Fruit fly (Drosophila melanogaster): Measurements from ENCODE around the gene Proc.

The Proc gene

DNA sequence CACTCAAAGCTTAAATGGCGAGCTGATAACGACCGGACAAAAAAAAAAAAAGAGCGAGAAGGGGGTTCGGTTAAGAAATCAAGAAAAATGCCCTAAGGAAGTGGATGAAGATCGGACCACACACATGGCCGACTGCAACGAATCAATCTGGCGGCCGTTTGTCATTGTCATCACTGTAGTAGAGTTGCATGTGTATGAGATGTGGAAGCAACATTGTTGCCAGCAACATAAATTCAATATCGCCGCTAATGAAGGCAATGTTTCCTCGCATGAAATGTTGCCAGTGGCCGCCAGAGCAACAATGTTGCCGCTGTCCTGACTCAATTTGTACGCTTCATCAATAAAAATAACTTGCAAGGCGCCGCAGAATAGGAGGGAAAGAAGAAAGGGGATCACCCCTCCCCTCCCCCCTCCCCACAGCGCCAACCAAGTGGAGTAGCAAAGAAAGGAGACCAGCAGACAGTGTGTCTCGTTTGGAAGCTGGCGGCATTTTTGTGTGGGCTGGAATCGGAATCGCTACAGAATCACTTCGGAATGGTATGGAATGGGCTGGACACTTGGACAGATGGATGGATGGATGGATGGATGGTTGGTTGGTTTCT is 43.8 kb upstream of the Proc start (continued):
- TF ChIP-seq CG2199 (GFP tag; IDR thresholded peaks at IDR 0.05) (peak; percentile 66; the same call in 1 of the 3 replicates), CG6654 (GFP tag; optimal IDR thresholded peaks at IDR 0.05) (no peak), Dp (GFP tag; optimal IDR thresholded peaks at IDR 0.05) (no peak), zfh1 (GFP tag; IDR thresholded peaks at IDR 0.05) (0 out of 3 replicates have a peak, but pooled peaks have one; percentile 23), maf-S (GFP tag; optimal IDR thresholded peaks at IDR 0.05) (no peak), Hr39 (optimal IDR thresholded peaks at IDR 0.05) (peak; percentile 77), Tbp (GFP tag; optimal IDR thresholded peaks at IDR 0.05) (no peak), Hand (GFP tag; optimal IDR thresholded peaks at IDR 0.05) (no peak), CG8359 (GFP tag; optimal IDR thresholded peaks at IDR 0.05; ENCODE audit: borderline replicate concordance) (no peak), Adf1 (GFP tag; IDR thresholded peaks at IDR 0.05) (no peak), NC2β (GFP tag; optimal IDR thresholded peaks at IDR 0.05) (no peak), CG9609 (GFP tag; optimal IDR thresholded peaks at IDR 0.05) (no peak), Med (GFP tag) (peak; percentile 9), Max (GFP tag; optimal IDR thresholded peaks at IDR 0.05) (no peak), hkb (optimal IDR thresholded peaks at IDR 0.05) (no peak), hkb (GFP tag; IDR thresholded peaks at IDR 0.05) (0 out of 2 replicates have a peak, but pooled peaks have one; percentile 11), CG2129 (GFP tag; IDR thresholded peaks at IDR 0.05; ENCODE audit: partially characterized antibody) (no peak), mld (GFP tag; IDR thresholded peaks at IDR 0.05; ENCODE audit: partially characterized antibody) (no peak), grau (tag; optimal IDR thresholded peaks at IDR 0.05) (peak; percentile 55), fd64A (GFP tag; optimal IDR thresholded peaks at IDR 0.05) (no peak), fu2 (GFP tag; optimal IDR thresholded peaks at IDR 0.05) (no peak), crol (GFP tag; IDR thresholded peaks at IDR 0.05) (peak; percentile 68), CG11695 (GFP tag; IDR thresholded peaks at IDR 0.05) (0 out of 3 replicates have a peak, but pooled peaks have one; percentile 10), CG12744 (GFP tag; optimal IDR thresholded peaks at IDR 0.05) (no peak), repo (GFP tag; optimal IDR thresholded peaks at IDR 0.05) (no peak), CG7372 (GFP tag; IDR thresholded peaks at IDR 0.05) (no peak), CG12236 (GFP tag; optimal IDR thresholded peaks at IDR 0.05) (no peak), yki (optimal IDR thresholded peaks at IDR 0.05) (no peak), ranshi (GFP tag; IDR thresholded peaks at IDR 0.05) (0 out of 2 replicates have a peak, but pooled peaks have one; percentile 15), sd (tag; optimal IDR thresholded peaks at IDR 0.05) (peak; percentile 28), Meics (GFP tag; optimal IDR thresholded peaks at IDR 0.05) (no peak), CG17385 (GFP tag; optimal IDR thresholded peaks at IDR 0.05) (no peak), CG14014 (GFP tag; IDR thresholded peaks at IDR 0.05) (no peak), CG4360 (GFP tag; IDR thresholded peaks at IDR 0.05) (no peak), cwo (GFP tag; optimal IDR thresholded peaks at IDR 0.05) (no peak), pan (optimal IDR thresholded peaks at IDR 0.05) (no peak), pan (GFP tag; optimal IDR thresholded peaks at IDR 0.05 in 1 of 2, IDR thresholded peaks at IDR 0.05 in 1 of 2) (peak in 1 of 2 experiments; percentile 6), az2 (GFP tag; optimal IDR thresholded peaks at IDR 0.05) (no peak), CG13894 (tag; optimal IDR thresholded peaks at IDR 0.05) (no peak), crp (GFP tag; optimal IDR thresholded peaks at IDR 0.05) (no peak), Fer3 (tag; optimal IDR thresholded peaks at IDR 0.05) (no peak), sob (GFP tag; IDR thresholded peaks at IDR 0.05) (no peak), HLH3B (GFP tag; IDR thresholded peaks at IDR 0.05) (no peak), CG17829 (tag; optimal IDR thresholded peaks at IDR 0.05) (no peak), sens (GFP tag) (peak; percentile 27), Hr51 (GFP tag; optimal IDR thresholded peaks at IDR 0.05) (peak in 1 of 2 experiments; percentile 2), stc (GFP tag; IDR thresholded peaks at IDR 0.05) (no peak), CG12155 (GFP tag; optimal IDR thresholded peaks at IDR 0.05) (no peak)

Data from whole organism, embryonic.